Worm (Caenorhabditis elegans) whole organism, L1 larva: Measurements from ENCODE around the gene C34D10.1.
A peak's percentile ranks its signal among the peaks of the same experiment; 100 is the strongest.

ENCODE experiments used
- C04F5.9 ChIP-seq: sonication (generic microtip); optimal IDR thresholded peaks from 2 replicates; lab custom pipeline; 2016; ENCODE audit warnings: missing genetic modification characterization, missing compliant biosample characterization
- Y116A8C.19 ChIP-seq: sonication (generic microtip); optimal IDR thresholded peaks from 2 replicates; lab custom pipeline; 2016; ENCODE audit warnings: missing compliant biosample characterization, missing genetic modification characterization, borderline replicate concordance
- aly-2 ChIP-seq: fragments of 150-350 bp; optimal IDR thresholded peaks from 2 replicates; lab custom pipeline; 2014; ENCODE audit warnings: missing biosample characterization, missing genetic modification characterization
- ama-1 ChIP-seq: fragments of 150-350 bp; optimal IDR thresholded peaks from 2 replicates; lab custom pipeline; 2014
- blmp-1 ChIP-seq: fragments of 150-350 bp; optimal IDR thresholded peaks from 2 replicates; lab custom pipeline; 2014; ENCODE audit warnings: missing biosample characterization, missing genetic modification characterization
- ceh-63 ChIP-seq: fragments of 200-800 bp; sonication (Bioruptor generic); optimal IDR thresholded peaks from 2 replicates; lab custom pipeline; 2018; ENCODE audit warnings: mild to moderate bottlenecking, missing genetic modification characterization, missing compliant biosample characterization
- ceh-8 ChIP-seq: fragments of 200-800 bp; sonication (Bioruptor generic); optimal IDR thresholded peaks from 2 replicates; lab custom pipeline; 2018; ENCODE audit warnings: mild to moderate bottlenecking, missing genetic modification characterization, moderate library complexity, missing compliant biosample characterization
- ceh-82 ChIP-seq, 3 experiments: fragments of 150-350 bp in 1 of 3; sonication (generic microtip) in 2 of 3; optimal IDR thresholded peaks; 2 replicates each; lab custom pipeline; 2014 to 2017; ENCODE audit warnings: missing biosample characterization in 3 of 3, missing genetic modification characterization in 3 of 3
- ceh-88 ChIP-seq: fragments of 200-800 bp; sonication (Bioruptor generic); IDR thresholded peaks from 2 replicates; pipeline ENCODE4 v1.3.6; 2022; ENCODE audit warnings: missing genetic modification characterization, missing compliant biosample characterization
- ceh-90 ChIP-seq: sonication (generic microtip); optimal IDR thresholded peaks from 2 replicates; lab custom pipeline; 2016; ENCODE audit warnings: missing genetic modification characterization, missing compliant biosample characterization
- dpl-1 ChIP-seq, 3 experiments: fragments of 150-350 bp in 2 of 3; sonication (generic microtip) in 1 of 3; optimal IDR thresholded peaks; 2 replicates each; lab custom pipeline; 2014 to 2017; ENCODE audit warnings: missing biosample characterization in 3 of 3, missing genetic modification characterization in 3 of 3, missing genetic modification reagents in 3 of 3
- egl-13 ChIP-seq: sonication (generic microtip); optimal IDR thresholded peaks from 2 replicates; lab custom pipeline; 2016; ENCODE audit warnings: missing genotype, missing genetic modification reagents, missing genetic modification characterization, missing compliant biosample characterization
- elt-2 ChIP-seq: sonication (generic microtip); optimal IDR thresholded peaks from 2 replicates; lab custom pipeline; 2016; ENCODE audit warnings: missing genetic modification characterization, mild to moderate bottlenecking, inconsistent platforms, missing compliant biosample characterization, missing genetic modification reagents
- elt-3 ChIP-seq, 6 experiments: fragments of 150-350 bp in 1 of 6; sonication (generic microtip); optimal IDR thresholded peaks; 2 replicates each; lab custom pipeline; 2017 to 2018; ENCODE audit warnings: missing biosample characterization in 6 of 6, missing genetic modification characterization in 6 of 6, inconsistent platforms in 1 of 6
- ets-5 ChIP-seq: fragments of 200-800 bp; sonication (Bioruptor generic); IDR thresholded peaks from 2 replicates; pipeline ENCODE4 v1.3.6; 2022; ENCODE audit warnings: missing genetic modification characterization, missing compliant biosample characterization
- fkh-10 ChIP-seq: sonication (generic microtip); optimal IDR thresholded peaks from 2 replicates; lab custom pipeline; 2017; ENCODE audit warnings: missing biosample characterization, missing genetic modification reagents, missing genetic modification characterization
- fkh-4 ChIP-seq: sonication (generic microtip); optimal IDR thresholded peaks from 2 replicates; lab custom pipeline; 2016; ENCODE audit warnings: missing compliant biosample characterization, missing genetic modification characterization, borderline replicate concordance
- fkh-8 ChIP-seq: sonication (generic microtip); optimal IDR thresholded peaks from 2 replicates; lab custom pipeline; 2016; ENCODE audit warnings: mild to moderate bottlenecking, missing genetic modification characterization, missing compliant biosample characterization
- grh-1 ChIP-seq: fragments of 200-800 bp; sonication (Bioruptor generic); IDR thresholded peaks from 2 replicates; pipeline ENCODE4 v1.3.6; 2022; ENCODE audit warnings: missing genetic modification reagents, missing genetic modification characterization, missing compliant biosample characterization
- hpl-2 ChIP-seq: fragments of 150-350 bp; optimal IDR thresholded peaks from 2 replicates; lab custom pipeline; 2014; ENCODE audit warnings: missing biosample characterization, missing genetic modification reagents, missing genetic modification characterization
- irx-1 ChIP-seq: sonication (generic microtip); optimal IDR thresholded peaks from 2 replicates; lab custom pipeline; 2016; ENCODE audit warnings: missing genetic modification characterization, missing compliant biosample characterization
- isw-1 ChIP-seq: fragments of 200-800 bp; sonication (Bioruptor generic); IDR thresholded peaks from 2 replicates; pipeline ENCODE4 v1.3.6; 2022; ENCODE audit warnings: missing genetic modification characterization, missing compliant biosample characterization
- jun-1 ChIP-seq: fragments of 150-350 bp; optimal IDR thresholded peaks from 2 replicates; lab custom pipeline; 2014; ENCODE audit warnings: missing biosample characterization, missing genetic modification reagents, missing genetic modification characterization
- lin-15B ChIP-seq: fragments of 150-350 bp; sonication (generic microtip); optimal IDR thresholded peaks from 3 replicates; lab custom pipeline; 2014; ENCODE audit warnings: missing biosample characterization, missing genetic modification characterization
- lin-39 ChIP-seq: fragments of 150-350 bp; optimal IDR thresholded peaks from 2 replicates; lab custom pipeline; 2014; ENCODE audit warnings: missing biosample characterization, missing genetic modification reagents, missing genetic modification characterization
- mab-9 ChIP-seq: fragments of 200-800 bp; sonication (Bioruptor generic); IDR thresholded peaks from 2 replicates; pipeline ENCODE4 v1.3.6; 2022; ENCODE audit warnings: missing genetic modification reagents, missing genetic modification characterization, missing compliant biosample characterization
- mef-2 ChIP-seq: fragments of 150-350 bp; optimal IDR thresholded peaks from 2 replicates; lab custom pipeline; 2014; ENCODE audit warnings: missing biosample characterization, missing genetic modification characterization
- nhr-12 ChIP-seq: sonication (generic microtip); optimal IDR thresholded peaks from 2 replicates; lab custom pipeline; 2017; ENCODE audit warnings: missing biosample characterization, missing genetic modification characterization
- nhr-19 ChIP-seq: fragments of 200-800 bp; sonication (Bioruptor generic); conservative IDR thresholded peaks from 2 replicates; pipeline ENCODE4 v1.3.6; 2022; ENCODE audit warnings: missing genetic modification characterization, missing compliant biosample characterization
- nhr-20 ChIP-seq: sonication (generic microtip); optimal IDR thresholded peaks from 2 replicates; lab custom pipeline; 2016; ENCODE audit warnings: mild to moderate bottlenecking, missing genetic modification characterization, missing compliant biosample characterization
- nhr-237 ChIP-seq: fragments of 150-350 bp; optimal IDR thresholded peaks from 2 replicates; lab custom pipeline; 2014; ENCODE audit warnings: missing biosample characterization, missing genetic modification characterization
- nhr-28 ChIP-seq: fragments of 150-350 bp; optimal IDR thresholded peaks from 2 replicates; lab custom pipeline; 2014; ENCODE audit warnings: missing biosample characterization, missing genetic modification characterization
- nhr-47 ChIP-seq: sonication (generic microtip); optimal IDR thresholded peaks from 2 replicates; lab custom pipeline; 2016; ENCODE audit warnings: mild to moderate bottlenecking, missing genetic modification characterization, moderate library complexity, missing compliant biosample characterization
- nhr-71 ChIP-seq: sonication (generic microtip); optimal IDR thresholded peaks from 2 replicates; lab custom pipeline; 2016; ENCODE audit warnings: mild to moderate bottlenecking, missing genetic modification characterization, moderate library complexity, missing compliant biosample characterization
- nhr-76 ChIP-seq: sonication (generic microtip); optimal IDR thresholded peaks from 2 replicates; lab custom pipeline; 2017; ENCODE audit warnings: missing biosample characterization, missing genetic modification characterization
- nhr-77 ChIP-seq: fragments of 150-350 bp; optimal IDR thresholded peaks from 2 replicates; lab custom pipeline; 2014; ENCODE audit warnings: missing biosample characterization, missing genetic modification characterization
- nhr-84 ChIP-seq: sonication (generic microtip); optimal IDR thresholded peaks from 2 replicates; lab custom pipeline; 2017; ENCODE audit warnings: missing biosample characterization, missing genetic modification characterization
- nhr-85 ChIP-seq: sonication (generic microtip); peaks from one replicate; lab custom pipeline; 2016; ENCODE audit warnings: missing genetic modification characterization, inconsistent platforms, missing compliant biosample characterization
- pag-3 ChIP-seq: sonication (generic microtip); optimal IDR thresholded peaks from 2 replicates; lab custom pipeline; 2017; ENCODE audit warnings: missing genetic modification characterization, mild to moderate bottlenecking, missing compliant biosample characterization, antibody characterized with exemption, borderline replicate concordance; ENCODE audit not compliant: insufficient read depth
- snu-23 ChIP-seq: sonication (generic microtip); optimal IDR thresholded peaks from 2 replicates; lab custom pipeline; 2016; ENCODE audit warnings: missing genetic modification characterization, missing compliant biosample characterization
- sptf-1 ChIP-seq: fragments of 150-350 bp; optimal IDR thresholded peaks from 2 replicates; lab custom pipeline; 2014; ENCODE audit warnings: missing biosample characterization, missing genetic modification characterization
- sup-37 ChIP-seq: fragments of 200-800 bp; sonication (Bioruptor generic); optimal IDR thresholded peaks from 2 replicates; lab custom pipeline; 2018; ENCODE audit warnings: mild to moderate bottlenecking, missing genetic modification characterization, missing compliant biosample characterization
- unc-62 ChIP-seq: fragments of 150-350 bp; optimal IDR thresholded peaks from 2 replicates; lab custom pipeline; 2014; ENCODE audit warnings: missing biosample characterization, missing genetic modification reagents, missing genetic modification characterization
- unc-86 ChIP-seq: sonication (generic microtip); optimal IDR thresholded peaks from 2 replicates; lab custom pipeline; 2016; ENCODE audit warnings: missing genetic modification characterization, missing compliant biosample characterization
- unc-98 ChIP-seq: fragments of 200-800 bp; sonication (Bioruptor generic); IDR thresholded peaks from 2 replicates; pipeline ENCODE4 v1.3.6; 2022; ENCODE audit warnings: missing genetic modification characterization, missing compliant biosample characterization
- vab-15 ChIP-seq: sonication (generic microtip); optimal IDR thresholded peaks from 2 replicates; lab custom pipeline; 2017; ENCODE audit warnings: missing genotype, mild to moderate bottlenecking, missing genetic modification characterization, missing compliant biosample characterization
- xbp-1 ChIP-seq: sonication (generic microtip); optimal IDR thresholded peaks from 2 replicates; lab custom pipeline; 2016; ENCODE audit warnings: missing genetic modification characterization, missing compliant biosample characterization
- zag-1 ChIP-seq: fragments of 150-350 bp; optimal IDR thresholded peaks from 2 replicates; lab custom pipeline; 2014; ENCODE audit warnings: missing biosample characterization, missing genetic modification characterization
- ztf-11 ChIP-seq, 2 experiments: sonication (generic microtip); optimal IDR thresholded peaks; 2 replicates each; lab custom pipeline; 2016 to 2017; ENCODE audit warnings: missing genetic modification characterization in 2 of 2, missing biosample characterization in 1 of 2, missing compliant biosample characterization in 1 of 2

The C34D10.1 gene

DNA sequence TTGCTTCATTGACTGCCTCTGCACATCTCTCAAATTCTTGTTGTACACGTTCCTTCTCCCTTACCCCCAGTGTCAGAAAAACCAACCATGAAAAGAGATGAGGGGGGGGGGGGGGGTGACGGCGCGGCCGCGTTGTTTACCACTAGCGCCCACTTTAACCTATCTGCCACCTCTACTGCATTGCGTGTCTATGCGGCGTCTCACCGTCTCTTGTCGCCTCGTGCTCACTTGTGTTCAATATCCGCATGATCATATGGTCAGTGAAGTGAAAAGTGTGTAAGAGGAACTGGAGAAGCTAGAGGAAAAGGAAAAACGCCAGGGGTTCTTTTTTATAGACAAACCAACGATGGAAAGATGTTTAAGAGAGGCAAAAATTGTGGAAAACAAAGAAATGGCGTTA, 9.6 kb upstream of the C34D10.1 start (continued):
- TF ChIP-seq dpl-1 (GFP tag; optimal IDR thresholded peaks at IDR 0.05; lab: Kevin White, UChicago) (peak; percentile 22 to 45 (median 39)), ztf-11 (tag; optimal IDR thresholded peaks at IDR 0.05; lab: Kevin White, UChicago) (peak in 1 of 2 experiments; percentile 33), irx-1 (tag; lab: Kevin White, UChicago) (peak; percentile 65), vab-15 (tag; lab: Kevin White, UChicago) (peak; percentile 73), nhr-12 (tag; lab: Kevin White, UChicago) (no peak), C04F5.9 (tag; lab: Kevin White, UChicago) (no peak), ceh-88 (GFP tag; lab: Robert Waterston, UW) (peak; percentile 58), ama-1 (no peak), mab-9 (GFP tag; lab: Robert Waterston, UW) (peak; percentile 63), fkh-10 (peak; percentile 83), ets-5 (GFP tag; lab: Robert Waterston, UW) (no peak), sup-37 (GFP tag; lab: Kevin White, UChicago) (peak; percentile 61), ceh-90 (tag; lab: Kevin White, UChicago) (no peak), nhr-84 (no peak), ceh-63 (GFP tag; lab: Kevin White, UChicago) (peak; percentile 47), nhr-237 (no peak), nhr-20 (tag; lab: Kevin White, UChicago) (peak; percentile 93), hpl-2 (GFP tag; lab: Kevin White, UChicago) (no peak), pag-3 (tag; lab: Kevin White, UChicago) (no peak), unc-62 (GFP tag; lab: Kevin White, UChicago) (no peak), fkh-4 (tag; lab: Kevin White, UChicago) (no peak), isw-1 (GFP tag; lab: Robert Waterston, UW) (peak; percentile 31; the same call in 1 of the 2 replicates), blmp-1 (tag; lab: Kevin White, UChicago) (peak; percentile 93), fkh-8 (tag; lab: Kevin White, UChicago) (peak; percentile 92), nhr-71 (tag; lab: Kevin White, UChicago) (peak; percentile 96), ceh-8 (GFP tag; lab: Kevin White, UChicago) (peak; percentile 30), nhr-28 (tag; lab: Kevin White, UChicago) (no peak), nhr-85 (tag; lab: Kevin White, UChicago) (peak; percentile 94), sptf-1 (tag; lab: Kevin White, UChicago) (no peak), elt-2 (tag; lab: Kevin White, UChicago) (peak; percentile 62), Y116A8C.19 (tag; lab: Kevin White, UChicago) (no peak), jun-1 (tag; lab: Kevin White, UChicago) (peak; percentile 80)

DNA sequence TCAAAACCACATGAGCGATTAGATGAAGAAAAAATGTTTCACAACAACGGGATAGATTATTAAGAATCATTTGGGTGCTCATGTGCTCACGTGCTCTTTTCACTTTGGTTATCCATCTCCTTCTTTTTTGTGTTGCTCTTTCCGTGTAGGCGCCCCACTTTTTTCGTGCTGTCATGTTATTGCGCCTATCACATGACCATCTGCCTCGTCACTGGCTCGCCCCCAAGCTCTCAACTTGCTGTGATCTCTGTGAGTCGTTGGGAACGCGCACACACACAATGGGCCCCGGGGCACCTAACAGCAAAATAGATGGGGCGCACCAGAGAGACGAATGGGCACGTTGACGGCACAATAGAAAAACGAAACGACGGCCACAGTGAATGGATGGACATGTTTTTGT, 7.7 kb upstream of the C34D10.1 start:
- TF ChIP-seq xbp-1 (tag; lab: Kevin White, UChicago), result peak; percentile 72
- no peak for TF ChIP-seq aly-2 (tag; lab: Kevin White, UChicago)
- no peak for TF ChIP-seq grh-1
- TF ChIP-seq ceh-88 (GFP tag; lab: Robert Waterston, UW), result peak; percentile 75
- TF ChIP-seq fkh-10, result peak; percentile 93
- peak; percentile 88 for TF ChIP-seq nhr-19 (GFP tag; lab: Robert Waterston, UW)
- peak; percentile 40 to 51 (median 50) for TF ChIP-seq ceh-82 (tag; optimal IDR thresholded peaks at IDR 0.05; lab: Kevin White, UChicago)
- peak; percentile 16; the same call in 1 of the 2 replicates for TF ChIP-seq isw-1 (GFP tag; lab: Robert Waterston, UW)
- no peak for TF ChIP-seq blmp-1 (tag; lab: Kevin White, UChicago)
- peak; percentile 92 for TF ChIP-seq nhr-47 (tag; lab: Kevin White, UChicago)
- TF ChIP-seq pag-3 (tag; lab: Kevin White, UChicago), result no peak
- peak; percentile 98 for TF ChIP-seq nhr-71 (tag; lab: Kevin White, UChicago)
- no peak for TF ChIP-seq zag-1 (tag; lab: Kevin White, UChicago)
- TF ChIP-seq snu-23, result peak; percentile 87
- TF ChIP-seq nhr-77, result no peak
- no peak for TF ChIP-seq nhr-12 (tag; lab: Kevin White, UChicago)
- TF ChIP-seq lin-39 (tag; lab: Kevin White, UChicago), result peak; percentile 77
- TF ChIP-seq egl-13 (tag; lab: Kevin White, UChicago), result peak; percentile 89
- TF ChIP-seq unc-98 (GFP tag; lab: Robert Waterston, UW), result peak; percentile 52; the same call in 1 of the 2 replicates
- peak; percentile 63 for TF ChIP-seq ceh-8 (GFP tag; lab: Kevin White, UChicago)
- TF ChIP-seq elt-3 (tag; optimal IDR thresholded peaks at IDR 0.05; lab: Kevin White, UChicago), result no peak
- no peak for TF ChIP-seq vab-15 (tag; lab: Kevin White, UChicago)
- peak; percentile 40; the same call in 1 of the 2 replicates for TF ChIP-seq mab-9 (GFP tag; lab: Robert Waterston, UW)
- no peak for TF ChIP-seq nhr-28 (tag; lab: Kevin White, UChicago)
- TF ChIP-seq unc-86 (tag; lab: Kevin White, UChicago), result peak; percentile 88
- no peak for TF ChIP-seq mef-2 (tag; lab: Kevin White, UChicago)
- no peak for TF ChIP-seq lin-15B
- no peak for TF ChIP-seq nhr-76
- TF ChIP-seq unc-62 (GFP tag; lab: Kevin White, UChicago), result no peak
- no peak for TF ChIP-seq ceh-63 (GFP tag; lab: Kevin White, UChicago)
